Fruit fly (Drosophila melanogaster) whole organism, pupa: ENCODE results near the gene CG16713.

Source experiments
- CG10348 ChIP-seq: fragments of 200-800 bp; sonication (Bioruptor generic); IDR thresholded peaks from 2 replicates; pipeline ENCODE4 v1.3.6; 2022; ENCODE audit warnings: missing biosample characterization, missing genetic modification characterization
- CG12605 ChIP-seq: fragments of 200-800 bp; sonication (Bioruptor generic); IDR thresholded peaks from 2 replicates; pipeline ENCODE4 v1.3.6; 2022; ENCODE audit warnings: missing biosample characterization, missing genetic modification characterization
- CG13204 ChIP-seq: fragments of 200-800 bp; sonication (Bioruptor generic); optimal IDR thresholded peaks from 2 replicates; lab custom pipeline; 2018; ENCODE audit warnings: missing biosample characterization, mild to moderate bottlenecking, missing genetic modification characterization, moderate library complexity
- CG14655 ChIP-seq: fragments of 200-800 bp; sonication (Bioruptor generic); optimal IDR thresholded peaks from 3 replicates; lab custom pipeline; 2017; ENCODE audit warnings: mild to moderate bottlenecking, missing biosample characterization, missing genetic modification reagents, missing genetic modification characterization
- CG15710 ChIP-seq: fragments of 200-800 bp; sonication (Bioruptor generic); optimal IDR thresholded peaks from 2 replicates; lab custom pipeline; 2018; ENCODE audit warnings: missing biosample characterization, mild to moderate bottlenecking, missing genetic modification characterization, moderate library complexity
- CG17806 ChIP-seq: fragments of 200-800 bp; sonication (Bioruptor generic); optimal IDR thresholded peaks from 2 replicates; lab custom pipeline; 2018; ENCODE audit warnings: missing biosample characterization, mild to moderate bottlenecking, missing genetic modification characterization, moderate library complexity
- CG34367 ChIP-seq: fragments of 200-800 bp; sonication (Bioruptor generic); optimal IDR thresholded peaks from 2 replicates; lab custom pipeline; 2018; ENCODE audit warnings: missing biosample characterization, mild to moderate bottlenecking, missing genetic modification characterization
- CG4496 ChIP-seq: fragments of 200-800 bp; sonication (Bioruptor generic); IDR thresholded peaks from 3 replicates; pipeline ENCODE4 v1.3.6; 2022; ENCODE audit warnings: missing biosample characterization, missing genetic modification characterization
- CG8159 ChIP-seq: fragments of 200-800 bp; sonication (Bioruptor generic); optimal IDR thresholded peaks from 3 replicates; lab custom pipeline; 2018; ENCODE audit warnings: missing biosample characterization, mild to moderate bottlenecking, missing genetic modification characterization, moderate library complexity
- CG8301 ChIP-seq: fragments of 200-800 bp; sonication (Bioruptor generic); optimal IDR thresholded peaks from 2 replicates; lab custom pipeline; 2018; ENCODE audit warnings: missing biosample characterization, mild to moderate bottlenecking, missing genetic modification characterization
- CG9948 ChIP-seq: fragments of 200-800 bp; sonication (Bioruptor generic); optimal IDR thresholded peaks from 2 replicates; lab custom pipeline; 2018; ENCODE audit warnings: missing biosample characterization, mild to moderate bottlenecking, missing genetic modification characterization, moderate library complexity
- D1 ChIP-seq: fragments of 200-800 bp; sonication (Bioruptor generic); optimal IDR thresholded peaks from 2 replicates; lab custom pipeline; 2018; ENCODE audit warnings: missing biosample characterization, mild to moderate bottlenecking, missing genetic modification characterization, moderate library complexity
- Ets98B ChIP-seq: fragments of 200-800 bp; sonication (Bioruptor generic); IDR thresholded peaks from 2 replicates; pipeline ENCODE4 v1.3.6; 2022; ENCODE audit warnings: missing biosample characterization, missing genetic modification characterization
- Pif1A ChIP-seq: fragments of 200-800 bp; sonication (Bioruptor generic); optimal IDR thresholded peaks from 3 replicates; lab custom pipeline; 2016; ENCODE audit warnings: missing biosample characterization, missing genetic modification characterization
- Pif1B ChIP-seq: fragments of 200-800 bp; sonication (Bioruptor generic); optimal IDR thresholded peaks from 3 replicates; lab custom pipeline; 2016; ENCODE audit warnings: missing biosample characterization, missing genetic modification characterization
- Snoo ChIP-seq: fragments of 200-800 bp; sonication (Bioruptor generic); optimal IDR thresholded peaks from 3 replicates; lab custom pipeline; 2017; ENCODE audit warnings: missing biosample characterization, mild to moderate bottlenecking, missing genetic modification characterization, inconsistent platforms
- fd96Ca ChIP-seq: fragments of 200-800 bp; sonication (Bioruptor generic); IDR thresholded peaks from 3 replicates; pipeline ENCODE4 v1.3.6; 2022; ENCODE audit warnings: missing biosample characterization, missing genetic modification characterization

Gene CG16713

dm6 chr2L:3646041-3646440 is 49.2 kb downstream of the CG16713 start:
- TF ChIP-seq D1 (tag; lab: Kevin White, UChicago) (no peak), CG34367 (tag; lab: Kevin White, UChicago) (no peak), CG8301 (tag; lab: Kevin White, UChicago) (no peak), fd96Ca (GFP tag; lab: Robert Waterston, UW) (no peak), CG4496 (GFP tag; lab: Robert Waterston, UW) (no peak), CG14655 (GFP tag; lab: Kevin White, UChicago) (no peak), CG10348 (GFP tag; lab: Robert Waterston, UW) (no peak), Pif1A (GFP tag; lab: Kevin White, UChicago) (no peak), CG13204 (GFP tag; lab: Kevin White, UChicago) (no peak), CG8159 (tag; lab: Kevin White, UChicago) (no peak), CG17806 (tag; lab: Kevin White, UChicago) (no peak), CG9948 (tag; lab: Kevin White, UChicago) (no peak), CG15710 (tag; lab: Kevin White, UChicago) (no peak), CG12605 (GFP tag; lab: Robert Waterston, UW) (no peak), Snoo (tag; lab: Kevin White, UChicago) (no peak)

dm6 chr2L:3645339-3645738 is 49.9 kb downstream of the CG16713 start:
- TF ChIP-seq CG14655 (GFP tag; lab: Kevin White, UChicago) = peak; percentile 71
- peak; percentile 47 for TF ChIP-seq Pif1A (GFP tag; lab: Kevin White, UChicago)
- TF ChIP-seq CG8159 (tag; lab: Kevin White, UChicago) = no peak
- peak; percentile 49; the same call in 1 of the 3 replicates for TF ChIP-seq fd96Ca (GFP tag; lab: Robert Waterston, UW)
- TF ChIP-seq Pif1B (GFP tag; lab: Kevin White, UChicago) = peak; percentile 22
- TF ChIP-seq CG13204 (GFP tag; lab: Kevin White, UChicago) = no peak
- peak; percentile 49; the same call in 1 of the 3 replicates for TF ChIP-seq CG4496 (GFP tag; lab: Robert Waterston, UW)
- peak; percentile 19 for TF ChIP-seq CG17806 (tag; lab: Kevin White, UChicago)
- TF ChIP-seq CG9948 (tag; lab: Kevin White, UChicago) = peak; percentile 18
- peak; percentile 49 for TF ChIP-seq Ets98B
- TF ChIP-seq CG8301 (tag; lab: Kevin White, UChicago) = peak; percentile 73
- no peak for TF ChIP-seq CG15710 (tag; lab: Kevin White, UChicago)
- no peak for TF ChIP-seq CG12605 (GFP tag; lab: Robert Waterston, UW)
